Fruit fly (Drosophila melanogaster) whole organism, adult: ENCODE results near the gene Polr2F.
A peak's percentile ranks its signal among the peaks of the same experiment; 100 is the strongest.

Experiments
- CG11617 ChIP-seq: fragments of 200-800 bp; sonication (Bioruptor generic); optimal IDR thresholded peaks from 2 replicates; lab custom pipeline; 2017; ENCODE audit warnings: mild to moderate bottlenecking, missing biosample characterization, missing genetic modification reagents, missing genetic modification characterization
- CG12768 ChIP-seq: fragments of 200-800 bp; sonication (Bioruptor generic); optimal IDR thresholded peaks from 2 replicates; lab custom pipeline; 2017; ENCODE audit warnings: missing biosample characterization, missing genetic modification characterization, mild to moderate bottlenecking, moderate library complexity, missing genetic modification reagents
- CG14711 ChIP-seq: fragments of 200-800 bp; sonication (Bioruptor generic); optimal IDR thresholded peaks from 2 replicates; lab custom pipeline; 2018; ENCODE audit warnings: missing biosample characterization, mild to moderate bottlenecking, missing genetic modification characterization, moderate library complexity
- CG1620 ChIP-seq: fragments of 200-800 bp; sonication (Bioruptor generic); optimal IDR thresholded peaks from 2 replicates; lab custom pipeline; 2016; ENCODE audit warnings: missing biosample characterization, missing genetic modification characterization
- CG33017 ChIP-seq: fragments of 200-800 bp; sonication (Bioruptor generic); optimal IDR thresholded peaks from 2 replicates; lab custom pipeline; 2018; ENCODE audit warnings: missing biosample characterization, mild to moderate bottlenecking, missing genetic modification characterization, moderate library complexity
- CG5204 ChIP-seq: fragments of 200-800 bp; sonication (Bioruptor generic); optimal IDR thresholded peaks from 2 replicates; lab custom pipeline; 2016; ENCODE audit warnings: missing biosample characterization, missing genetic modification characterization
- CG7045 ChIP-seq: fragments of 200-800 bp; sonication (Bioruptor generic); optimal IDR thresholded peaks from 2 replicates; lab custom pipeline; 2017; ENCODE audit warnings: missing biosample characterization, mild to moderate bottlenecking, missing genetic modification characterization
- CG7101 ChIP-seq: fragments of 200-800 bp; sonication (Bioruptor generic); optimal IDR thresholded peaks from 2 replicates; lab custom pipeline; 2018; ENCODE audit warnings: missing biosample characterization, mild to moderate bottlenecking, missing genetic modification characterization, moderate library complexity
- Clk ChIP-seq: fragments of 200-800 bp; sonication (Bioruptor generic); optimal IDR thresholded peaks from 2 replicates; lab custom pipeline; 2017; ENCODE audit warnings: missing biosample characterization, missing genetic modification characterization
- Crg-1 ChIP-seq: fragments of 200-800 bp; sonication (Bioruptor generic); optimal IDR thresholded peaks from 2 replicates; lab custom pipeline; 2016; ENCODE audit warnings: missing biosample characterization, missing genetic modification characterization
- Hr96 ChIP-seq: fragments of 200-800 bp; sonication (Bioruptor generic); optimal IDR thresholded peaks from 2 replicates; lab custom pipeline; 2016; ENCODE audit warnings: missing biosample characterization, missing genetic modification characterization
- Mnt ChIP-seq: fragments of 200-800 bp; sonication (Bioruptor generic); optimal IDR thresholded peaks from 2 replicates; lab custom pipeline; 2016; ENCODE audit warnings: missing biosample characterization, mild to moderate bottlenecking, missing genetic modification characterization
- bab1 ChIP-seq: fragments of 200-800 bp; sonication (Bioruptor generic); optimal IDR thresholded peaks from 3 replicates; lab custom pipeline; 2019; ENCODE audit warnings: missing biosample characterization, mild to moderate bottlenecking, missing genetic modification characterization, moderate library complexity
- cic ChIP-seq: fragments of 200-800 bp; sonication (Bioruptor generic); optimal IDR thresholded peaks from 2 replicates; lab custom pipeline; 2017; ENCODE audit warnings: missing biosample characterization, mild to moderate bottlenecking, missing genetic modification characterization, moderate library complexity
- cnc ChIP-seq, 2 experiments: fragments of >200 bp; optimal IDR thresholded peaks; 2 replicates each; lab custom pipeline; 2017
- kay ChIP-seq: fragments of 200-800 bp; sonication (Bioruptor generic); peaks from one replicate; lab custom pipeline; 2016; ENCODE audit warnings: missing biosample characterization, missing genetic modification characterization, borderline replicate concordance
- ovo ChIP-seq: fragments of 200-800 bp; sonication (Bioruptor generic); optimal IDR thresholded peaks from 2 replicates; lab custom pipeline; 2016; ENCODE audit warnings: missing biosample characterization, missing genetic modification characterization
- pad ChIP-seq: fragments of 200-800 bp; sonication (Bioruptor generic); optimal IDR thresholded peaks from 3 replicates; lab custom pipeline; 2017; ENCODE audit warnings: missing biosample characterization, missing genetic modification characterization, mild to moderate bottlenecking, moderate library complexity, missing genetic modification reagents
- tj ChIP-seq: fragments of 200-800 bp; sonication (Bioruptor generic); optimal IDR thresholded peaks from 3 replicates; lab custom pipeline; 2017; ENCODE audit warnings: missing biosample characterization, mild to moderate bottlenecking, missing genetic modification characterization, moderate library complexity
- toe ChIP-seq: fragments of 200-800 bp; sonication (Bioruptor generic); optimal IDR thresholded peaks from 2 replicates; lab custom pipeline; 2016; ENCODE audit warnings: missing biosample characterization, missing genetic modification characterization

Gene Polr2F

dm6 chr3R:5357935-5358414 lies 13.6 kb upstream of the Polr2F start, which contains the start of gene Prosbeta7:
Prosbeta7 (minus strand) TSS chr3R:5358364.
- no peak for TF ChIP-seq Crg-1 (GFP tag; lab: Kevin White, UChicago)
- no peak for TF ChIP-seq CG5204 (GFP tag; lab: Kevin White, UChicago)
- no peak for TF ChIP-seq tj (GFP tag; lab: Kevin White, UChicago)
- no peak for TF ChIP-seq CG7045 (GFP tag; lab: Kevin White, UChicago)
- TF ChIP-seq cnc (optimal IDR thresholded peaks at IDR 0.05; lab: Kevin White, UChicago): peak; percentile 96 to 98
- TF ChIP-seq bab1 (GFP tag; lab: Kevin White, UChicago): peak; percentile 53
- TF ChIP-seq pad: no peak
- no peak for TF ChIP-seq CG33017 (tag; lab: Kevin White, UChicago)
- TF ChIP-seq Mnt (GFP tag; lab: Kevin White, UChicago): peak; percentile 11
- TF ChIP-seq CG14711 (tag; lab: Kevin White, UChicago): no peak
- TF ChIP-seq CG7101 (tag; lab: Kevin White, UChicago): no peak
- no peak for TF ChIP-seq CG12768 (GFP tag; lab: Kevin White, UChicago)
- TF ChIP-seq ovo: no peak
- no peak for TF ChIP-seq kay (GFP tag; lab: Kevin White, UChicago)
- TF ChIP-seq cic (GFP tag; lab: Kevin White, UChicago): peak; percentile 6
- no peak for TF ChIP-seq Hr96 (GFP tag; lab: Kevin White, UChicago)
- no peak for TF ChIP-seq toe (GFP tag; lab: Kevin White, UChicago)
- TF ChIP-seq CG11617: no peak
- no peak for TF ChIP-seq Clk (GFP tag; lab: Kevin White, UChicago)
- no peak for TF ChIP-seq CG1620 (GFP tag; lab: Kevin White, UChicago)

- TF ChIP-seq kay (GFP tag; lab: Kevin White, UChicago) (no peak), CG14711 (tag; lab: Kevin White, UChicago) (peak; percentile 18), CG11617 (no peak), CG33017 (tag; lab: Kevin White, UChicago) (peak; percentile 11), Hr96 (GFP tag; lab: Kevin White, UChicago) (no peak), CG5204 (GFP tag; lab: Kevin White, UChicago) (no peak), CG7101 (tag; lab: Kevin White, UChicago) (no peak), Clk (GFP tag; lab: Kevin White, UChicago) (no peak)
Measured at dm6 chr3R:5361681-5362319, 9.8 kb upstream of the Polr2F start.

dm6 chr3R:5363412-5363811 lies 8.2 kb upstream of the Polr2F start:
- TF ChIP-seq CG11617 (no peak), ovo (no peak), CG5204 (GFP tag; lab: Kevin White, UChicago) (no peak), kay (GFP tag; lab: Kevin White, UChicago) (no peak), pad (no peak), cnc (optimal IDR thresholded peaks at IDR 0.05; lab: Kevin White, UChicago) (no peak), CG12768 (GFP tag; lab: Kevin White, UChicago) (no peak), CG7101 (tag; lab: Kevin White, UChicago) (no peak), toe (GFP tag; lab: Kevin White, UChicago) (no peak), tj (GFP tag; lab: Kevin White, UChicago) (no peak), Mnt (GFP tag; lab: Kevin White, UChicago) (no peak), bab1 (GFP tag; lab: Kevin White, UChicago) (no peak), Clk (GFP tag; lab: Kevin White, UChicago) (no peak)

dm6 chr3R:5364539-5365273 lies 6.9 kb upstream of the Polr2F start:
- TF ChIP-seq toe (GFP tag; lab: Kevin White, UChicago) (no peak), Mnt (GFP tag; lab: Kevin White, UChicago) (peak; percentile 60), CG33017 (tag; lab: Kevin White, UChicago) (peak; percentile 6), kay (GFP tag; lab: Kevin White, UChicago) (peak; percentile 96), CG7101 (tag; lab: Kevin White, UChicago) (peak; percentile 3), cic (GFP tag; lab: Kevin White, UChicago) (peak; percentile 79)

dm6 chr3R:5367512-5368169 lies 4.0 kb upstream of the Polr2F start:
- TF ChIP-seq tj (GFP tag; lab: Kevin White, UChicago) (peak; percentile 90), CG1620 (GFP tag; lab: Kevin White, UChicago) (no peak), CG7101 (tag; lab: Kevin White, UChicago) (no peak), CG5204 (GFP tag; lab: Kevin White, UChicago) (no peak), CG33017 (tag; lab: Kevin White, UChicago) (peak; percentile 48), Crg-1 (GFP tag; lab: Kevin White, UChicago) (no peak), toe (GFP tag; lab: Kevin White, UChicago) (no peak), cnc (optimal IDR thresholded peaks at IDR 0.05; lab: Kevin White, UChicago) (no peak), kay (GFP tag; lab: Kevin White, UChicago) (no peak), CG14711 (tag; lab: Kevin White, UChicago) (no peak), Clk (GFP tag; lab: Kevin White, UChicago) (no peak), ovo (peak; percentile 90), CG11617 (peak; percentile 39), pad (peak; percentile 59), CG7045 (GFP tag; lab: Kevin White, UChicago) (peak; percentile 21), bab1 (GFP tag; lab: Kevin White, UChicago) (no peak), Mnt (GFP tag; lab: Kevin White, UChicago) (no peak), cic (GFP tag; lab: Kevin White, UChicago) (peak; percentile 87), Hr96 (GFP tag; lab: Kevin White, UChicago) (no peak), CG12768 (GFP tag; lab: Kevin White, UChicago) (peak; percentile 48)
